Worm (Caenorhabditis elegans): ENCODE results near the gene F46C5.6.

ce11 chrII:8806921-8807320 lies 37.4 kb downstream of the F46C5.6 start, which contains the start of gene pho-13:
- TF ChIP-seq nhr-76 (tag; optimal IDR thresholded peaks at IDR 0.05), result no peak
- no peak for TF ChIP-seq elt-1 (tag; optimal IDR thresholded peaks at IDR 0.05)
- no peak for TF ChIP-seq ceh-16 (tag; optimal IDR thresholded peaks at IDR 0.05)
- no peak for TF ChIP-seq zag-1 (tag; optimal IDR thresholded peaks at IDR 0.05)
- no peak for TF ChIP-seq ama-1 (optimal IDR thresholded peaks at IDR 0.05)
- TF ChIP-seq ceh-82 (tag; optimal IDR thresholded peaks at IDR 0.05), result no peak
- no peak for TF ChIP-seq ceh-9 (tag; optimal IDR thresholded peaks at IDR 0.05)
- no peak for TF ChIP-seq unc-62 (GFP tag; optimal IDR thresholded peaks at IDR 0.05)
